Worm (Caenorhabditis elegans): ENCODE data around the gene actl-1.

- TF ChIP-seq him-1 (tag; optimal IDR thresholded peaks at IDR 0.05) (no peak), dao-5 (tag; optimal IDR thresholded peaks at IDR 0.05) (no peak)
Observed at ce11 chrX:6530591-6530990, 31.0 kb upstream of the actl-1 start.
